Worm (Caenorhabditis elegans) whole organism, L1 larva: ENCODE results near the gene bath-45.
A peak's percentile ranks its signal among the peaks of the same experiment; 100 is the strongest.

Source experiments
- C04F5.9 ChIP-seq: sonication (generic microtip); optimal IDR thresholded peaks from 2 replicates; lab custom pipeline; 2016; ENCODE audit warnings: missing genetic modification characterization, missing compliant biosample characterization
- C34B4.2 ChIP-seq: sonication (generic microtip); optimal IDR thresholded peaks from 2 replicates; lab custom pipeline; 2017; ENCODE audit warnings: mild to moderate bottlenecking, missing genetic modification characterization, missing compliant biosample characterization
- F16B12.6 ChIP-seq: fragments of 150-350 bp; optimal IDR thresholded peaks from 2 replicates; lab custom pipeline; 2014; ENCODE audit warnings: missing biosample characterization, missing genetic modification characterization
- Y116A8C.19 ChIP-seq: sonication (generic microtip); optimal IDR thresholded peaks from 2 replicates; lab custom pipeline; 2016; ENCODE audit warnings: missing compliant biosample characterization, missing genetic modification characterization, borderline replicate concordance
- alr-1 ChIP-seq: fragments of 200-800 bp; sonication (Bioruptor generic); optimal IDR thresholded peaks from 2 replicates; lab custom pipeline; 2018; ENCODE audit warnings: borderline replicate concordance, mild to moderate bottlenecking, missing genetic modification characterization, missing compliant biosample characterization
- blmp-1 ChIP-seq: fragments of 150-350 bp; optimal IDR thresholded peaks from 2 replicates; lab custom pipeline; 2014; ENCODE audit warnings: missing biosample characterization, missing genetic modification characterization
- ceh-63 ChIP-seq: fragments of 200-800 bp; sonication (Bioruptor generic); optimal IDR thresholded peaks from 2 replicates; lab custom pipeline; 2018; ENCODE audit warnings: mild to moderate bottlenecking, missing genetic modification characterization, missing compliant biosample characterization
- ceh-82 ChIP-seq, 3 experiments: fragments of 150-350 bp in 1 of 3; sonication (generic microtip) in 2 of 3; optimal IDR thresholded peaks; 2 replicates each; lab custom pipeline; 2014 to 2017; ENCODE audit warnings: missing biosample characterization in 3 of 3, missing genetic modification characterization in 3 of 3
- ceh-88 ChIP-seq: fragments of 200-800 bp; sonication (Bioruptor generic); IDR thresholded peaks from 2 replicates; pipeline ENCODE4 v1.3.6; 2022; ENCODE audit warnings: missing genetic modification characterization, missing compliant biosample characterization
- dpl-1 ChIP-seq, 3 experiments: fragments of 150-350 bp in 2 of 3; sonication (generic microtip) in 1 of 3; optimal IDR thresholded peaks; 2 replicates each; lab custom pipeline; 2014 to 2017; ENCODE audit warnings: missing biosample characterization in 3 of 3, missing genetic modification characterization in 3 of 3, missing genetic modification reagents in 3 of 3
- efl-3 ChIP-seq: fragments of 200-800 bp; sonication (Bioruptor generic); optimal IDR thresholded peaks from 2 replicates; lab custom pipeline; 2018; ENCODE audit warnings: mild to moderate bottlenecking, missing genetic modification characterization, missing compliant biosample characterization
- egl-27 ChIP-seq, 2 experiments: fragments of 150-350 bp in 1 of 2; sonication (generic microtip); optimal IDR thresholded peaks; 3 replicates each; lab custom pipeline; 2017 to 2018; ENCODE audit warnings: missing biosample characterization in 2 of 2, missing genetic modification characterization in 2 of 2, missing genetic modification reagents in 2 of 2
- ets-5 ChIP-seq: fragments of 200-800 bp; sonication (Bioruptor generic); IDR thresholded peaks from 2 replicates; pipeline ENCODE4 v1.3.6; 2022; ENCODE audit warnings: missing genetic modification characterization, missing compliant biosample characterization
- fkh-10 ChIP-seq: sonication (generic microtip); optimal IDR thresholded peaks from 2 replicates; lab custom pipeline; 2017; ENCODE audit warnings: missing biosample characterization, missing genetic modification reagents, missing genetic modification characterization
- grh-1 ChIP-seq: fragments of 200-800 bp; sonication (Bioruptor generic); IDR thresholded peaks from 2 replicates; pipeline ENCODE4 v1.3.6; 2022; ENCODE audit warnings: missing genetic modification reagents, missing genetic modification characterization, missing compliant biosample characterization
- hlh-17 ChIP-seq: fragments of 200-800 bp; sonication (Bioruptor generic); optimal IDR thresholded peaks from 2 replicates; lab custom pipeline; 2018; ENCODE audit warnings: missing genetic modification characterization, mild to moderate bottlenecking, missing compliant biosample characterization, moderate library complexity, borderline replicate concordance
- hpl-2 ChIP-seq: fragments of 150-350 bp; optimal IDR thresholded peaks from 2 replicates; lab custom pipeline; 2014; ENCODE audit warnings: missing biosample characterization, missing genetic modification reagents, missing genetic modification characterization
- irx-1 ChIP-seq: sonication (generic microtip); optimal IDR thresholded peaks from 2 replicates; lab custom pipeline; 2016; ENCODE audit warnings: missing genetic modification characterization, missing compliant biosample characterization
- lin-13 ChIP-seq: fragments of 150-350 bp; optimal IDR thresholded peaks from 2 replicates; lab custom pipeline; 2014; ENCODE audit warnings: missing biosample characterization, missing genetic modification reagents, missing genetic modification characterization
- lin-14 ChIP-seq: fragments of 200-800 bp; sonication (Bioruptor generic); optimal IDR thresholded peaks from 2 replicates; lab custom pipeline; 2018; ENCODE audit warnings: mild to moderate bottlenecking, missing genetic modification characterization, moderate library complexity, missing compliant biosample characterization
- lin-15B ChIP-seq: fragments of 150-350 bp; sonication (generic microtip); optimal IDR thresholded peaks from 3 replicates; lab custom pipeline; 2014; ENCODE audit warnings: missing biosample characterization, missing genetic modification characterization
- lin-35 ChIP-seq, 2 experiments: fragments of 150-350 bp; optimal IDR thresholded peaks; 2 replicates each; lab custom pipeline; 2014; ENCODE audit warnings: missing biosample characterization in 2 of 2, missing genetic modification characterization in 2 of 2, missing genetic modification reagents in 2 of 2
- lir-3 ChIP-seq: sonication (generic microtip); optimal IDR thresholded peaks from 2 replicates; lab custom pipeline; 2016; ENCODE audit warnings: mild to moderate bottlenecking, missing genetic modification characterization, moderate library complexity, missing compliant biosample characterization; ENCODE audit not compliant: poor library complexity
- lsy-2 ChIP-seq, 2 experiments: fragments of 150-350 bp; optimal IDR thresholded peaks; 2 replicates each; lab custom pipeline; 2014; ENCODE audit warnings: missing biosample characterization in 2 of 2, missing genetic modification characterization in 2 of 2
- mab-9 ChIP-seq: fragments of 200-800 bp; sonication (Bioruptor generic); IDR thresholded peaks from 2 replicates; pipeline ENCODE4 v1.3.6; 2022; ENCODE audit warnings: missing genetic modification reagents, missing genetic modification characterization, missing compliant biosample characterization
- mdl-1 ChIP-seq, 2 experiments: fragments of 150-350 bp; optimal IDR thresholded peaks; 2 replicates each; lab custom pipeline; 2014 to 2017; ENCODE audit warnings: missing biosample characterization in 2 of 2, missing genetic modification characterization in 2 of 2, inconsistent platforms in 1 of 2
- mef-2 ChIP-seq: fragments of 150-350 bp; optimal IDR thresholded peaks from 2 replicates; lab custom pipeline; 2014; ENCODE audit warnings: missing biosample characterization, missing genetic modification characterization
- mep-1 ChIP-seq: fragments of 150-350 bp; optimal IDR thresholded peaks from 2 replicates; lab custom pipeline; 2014; ENCODE audit warnings: missing biosample characterization, missing genetic modification characterization
- nhr-19 ChIP-seq: fragments of 200-800 bp; sonication (Bioruptor generic); conservative IDR thresholded peaks from 2 replicates; pipeline ENCODE4 v1.3.6; 2022; ENCODE audit warnings: missing genetic modification characterization, missing compliant biosample characterization
- nhr-237 ChIP-seq: fragments of 150-350 bp; optimal IDR thresholded peaks from 2 replicates; lab custom pipeline; 2014; ENCODE audit warnings: missing biosample characterization, missing genetic modification characterization
- nhr-28 ChIP-seq: fragments of 150-350 bp; optimal IDR thresholded peaks from 2 replicates; lab custom pipeline; 2014; ENCODE audit warnings: missing biosample characterization, missing genetic modification characterization
- nhr-76 ChIP-seq: sonication (generic microtip); optimal IDR thresholded peaks from 2 replicates; lab custom pipeline; 2017; ENCODE audit warnings: missing biosample characterization, missing genetic modification characterization
- nhr-84 ChIP-seq: sonication (generic microtip); optimal IDR thresholded peaks from 2 replicates; lab custom pipeline; 2017; ENCODE audit warnings: missing biosample characterization, missing genetic modification characterization
- nhr-85 ChIP-seq: sonication (generic microtip); peaks from one replicate; lab custom pipeline; 2016; ENCODE audit warnings: missing genetic modification characterization, inconsistent platforms, missing compliant biosample characterization
- pax-3 ChIP-seq: fragments of 200-800 bp; sonication (Bioruptor generic); optimal IDR thresholded peaks from 2 replicates; lab custom pipeline; 2018; ENCODE audit warnings: mild to moderate bottlenecking, missing genetic modification characterization, moderate library complexity, missing compliant biosample characterization
- skn-1 ChIP-seq: fragments of 150-350 bp; optimal IDR thresholded peaks from 2 replicates; lab custom pipeline; 2014; ENCODE audit warnings: missing biosample characterization, missing genetic modification characterization
- snpc-4 ChIP-seq: fragments of 150-350 bp; optimal IDR thresholded peaks from 2 replicates; lab custom pipeline; 2014; ENCODE audit warnings: missing biosample characterization, missing genetic modification characterization
- sox-4 ChIP-seq: sonication (generic microtip); optimal IDR thresholded peaks from 2 replicates; lab custom pipeline; 2016; ENCODE audit warnings: missing genetic modification characterization, missing compliant biosample characterization
- sup-37 ChIP-seq: fragments of 200-800 bp; sonication (Bioruptor generic); optimal IDR thresholded peaks from 2 replicates; lab custom pipeline; 2018; ENCODE audit warnings: mild to moderate bottlenecking, missing genetic modification characterization, missing compliant biosample characterization
- tbx-2 ChIP-seq: sonication (generic microtip); optimal IDR thresholded peaks from 2 replicates; lab custom pipeline; 2016; ENCODE audit warnings: missing genetic modification characterization, missing compliant biosample characterization
- unc-130 ChIP-seq: fragments of 150-350 bp; optimal IDR thresholded peaks from 2 replicates; lab custom pipeline; 2017; ENCODE audit warnings: missing biosample characterization, missing genetic modification characterization, inconsistent platforms
- unc-30 ChIP-seq: sonication (generic microtip); optimal IDR thresholded peaks from 2 replicates; lab custom pipeline; 2017; ENCODE audit warnings: missing biosample characterization, missing genetic modification characterization
- unc-62 ChIP-seq: fragments of 150-350 bp; optimal IDR thresholded peaks from 2 replicates; lab custom pipeline; 2014; ENCODE audit warnings: missing biosample characterization, missing genetic modification reagents, missing genetic modification characterization
- unc-86 ChIP-seq: sonication (generic microtip); optimal IDR thresholded peaks from 2 replicates; lab custom pipeline; 2016; ENCODE audit warnings: missing genetic modification characterization, missing compliant biosample characterization
- unc-98 ChIP-seq: fragments of 200-800 bp; sonication (Bioruptor generic); IDR thresholded peaks from 2 replicates; pipeline ENCODE4 v1.3.6; 2022; ENCODE audit warnings: missing genetic modification characterization, missing compliant biosample characterization
- xbp-1 ChIP-seq: sonication (generic microtip); optimal IDR thresholded peaks from 2 replicates; lab custom pipeline; 2016; ENCODE audit warnings: missing genetic modification characterization, missing compliant biosample characterization
- zip-4 ChIP-seq: fragments of 200-800 bp; sonication (Bioruptor generic); optimal IDR thresholded peaks from 2 replicates; lab custom pipeline; 2018; ENCODE audit warnings: mild to moderate bottlenecking, missing genetic modification characterization, moderate library complexity, missing compliant biosample characterization
- ztf-11 ChIP-seq, 2 experiments: sonication (generic microtip); optimal IDR thresholded peaks; 2 replicates each; lab custom pipeline; 2016 to 2017; ENCODE audit warnings: missing genetic modification characterization in 2 of 2, missing biosample characterization in 1 of 2, missing compliant biosample characterization in 1 of 2

Gene bath-45

DNA sequence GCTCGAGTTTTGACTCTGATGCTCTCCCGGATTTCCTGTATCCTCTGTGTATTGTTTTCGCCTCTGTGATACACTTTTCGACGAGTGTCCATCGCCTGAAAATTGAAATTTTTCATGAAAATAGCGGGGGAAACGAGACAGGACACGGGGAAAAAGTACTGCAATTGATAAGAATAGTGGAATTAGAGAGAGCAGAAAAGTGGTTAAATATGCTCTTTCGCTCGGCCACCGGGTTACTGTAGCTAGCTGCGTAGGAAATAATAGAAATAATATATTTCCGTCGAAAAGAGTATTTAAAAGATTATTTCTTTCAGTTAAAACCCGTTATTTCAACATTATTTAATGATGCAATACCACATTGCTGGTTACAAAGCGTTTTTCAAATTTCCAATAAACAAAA is 6.1 kb upstream of the bath-45 start, which contains the start of gene rict-1:
TSS of gene rict-1 (minus strand) at position 101 of the 400 bp plus-strand sequence.
- no peak for TF ChIP-seq ets-5 (GFP tag; lab: Robert Waterston, UW)
- no peak for TF ChIP-seq mdl-1 (tag; optimal IDR thresholded peaks at IDR 0.05; lab: Kevin White, UChicago)
- TF ChIP-seq unc-98 (GFP tag; lab: Robert Waterston, UW): no peak
- TF ChIP-seq zip-4: no peak
- TF ChIP-seq unc-130: no peak
- no peak for TF ChIP-seq lsy-2 (tag; optimal IDR thresholded peaks at IDR 0.05; lab: Kevin White, UChicago)
- no peak for TF ChIP-seq egl-27 (tag; optimal IDR thresholded peaks at IDR 0.05; lab: Kevin White, UChicago)
- no peak for TF ChIP-seq hpl-2 (GFP tag; lab: Kevin White, UChicago)
- no peak for TF ChIP-seq nhr-85 (tag; lab: Kevin White, UChicago)
- TF ChIP-seq ceh-82 (tag; optimal IDR thresholded peaks at IDR 0.05; lab: Kevin White, UChicago): no peak
- TF ChIP-seq C04F5.9 (tag; lab: Kevin White, UChicago): no peak
- TF ChIP-seq mef-2 (tag; lab: Kevin White, UChicago): no peak
- TF ChIP-seq blmp-1 (tag; lab: Kevin White, UChicago): no peak
- TF ChIP-seq lir-3 (tag; lab: Kevin White, UChicago): no peak
- no peak for TF ChIP-seq Y116A8C.19 (tag; lab: Kevin White, UChicago)
- no peak for TF ChIP-seq fkh-10
- TF ChIP-seq nhr-237: no peak
- no peak for TF ChIP-seq ceh-88 (GFP tag; lab: Robert Waterston, UW)
- no peak for TF ChIP-seq skn-1 (tag; lab: Kevin White, UChicago)
- no peak for TF ChIP-seq snpc-4 (tag; lab: Kevin White, UChicago)

DNA sequence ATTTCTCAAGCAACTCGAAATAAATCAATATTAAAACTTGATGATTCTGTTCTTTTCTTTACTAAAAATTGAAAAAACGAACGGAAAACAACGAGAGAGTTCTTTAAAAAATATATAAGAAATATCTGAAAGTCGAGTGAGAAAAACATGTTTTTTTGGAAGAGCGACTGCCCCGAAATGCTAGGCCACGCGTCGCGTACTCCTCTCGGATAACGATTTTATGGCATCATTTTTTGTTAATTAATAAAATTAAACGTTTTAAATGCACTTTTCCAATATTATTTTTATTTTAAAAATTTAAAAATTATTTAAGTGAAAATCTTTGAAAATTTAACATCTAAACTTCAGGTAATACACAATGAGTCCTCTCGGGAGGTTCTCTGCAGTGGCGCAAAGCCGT is 5.7 kb upstream of the bath-45 start, which contains the start of gene gfm-1:
TSS of gene gfm-1 (plus strand) at position 349 of the 400 bp plus-strand sequence.
- TF ChIP-seq C34B4.2 (tag; lab: Kevin White, UChicago) (no peak), nhr-85 (tag; lab: Kevin White, UChicago) (peak; percentile 92), F16B12.6 (tag; lab: Kevin White, UChicago) (peak; percentile 54), lin-15B (tag; lab: Kevin White, UChicago) (peak; percentile 72), lsy-2 (tag; optimal IDR thresholded peaks at IDR 0.05; lab: Kevin White, UChicago) (peak; percentile 62 to 83), lin-14 (GFP tag; lab: Kevin White, UChicago) (no peak), efl-3 (GFP tag; lab: Kevin White, UChicago) (peak; percentile 69), nhr-84 (tag; lab: Kevin White, UChicago) (no peak), nhr-76 (tag; lab: Kevin White, UChicago) (no peak), lir-3 (tag; lab: Kevin White, UChicago) (peak; percentile 94), ztf-11 (tag; optimal IDR thresholded peaks at IDR 0.05; lab: Kevin White, UChicago) (peak in 1 of 2 experiments; percentile 91), pax-3 (tag; lab: Kevin White, UChicago) (peak; percentile 84), grh-1 (GFP tag; lab: Robert Waterston, UW) (peak; percentile 72), irx-1 (tag; lab: Kevin White, UChicago) (peak; percentile 94), ceh-82 (tag; optimal IDR thresholded peaks at IDR 0.05; lab: Kevin White, UChicago) (peak; percentile 42 to 62 (median 43)), mdl-1 (tag; optimal IDR thresholded peaks at IDR 0.05; lab: Kevin White, UChicago) (no peak), egl-27 (tag; optimal IDR thresholded peaks at IDR 0.05; lab: Kevin White, UChicago) (no peak), skn-1 (tag; lab: Kevin White, UChicago) (peak; percentile 55), zip-4 (no peak), unc-130 (peak; percentile 32), dpl-1 (GFP tag; optimal IDR thresholded peaks at IDR 0.05; lab: Kevin White, UChicago) (peak; percentile 53 to 72 (median 67)), nhr-237 (no peak), nhr-19 (GFP tag; lab: Robert Waterston, UW) (peak; percentile 77), alr-1 (no peak), hlh-17 (no peak), mep-1 (tag; lab: Kevin White, UChicago) (peak; percentile 67), mab-9 (GFP tag; lab: Robert Waterston, UW) (peak; percentile 81), unc-86 (tag; lab: Kevin White, UChicago) (peak; percentile 52), ceh-63 (GFP tag; lab: Kevin White, UChicago) (no peak), nhr-28 (tag; lab: Kevin White, UChicago) (no peak), sox-4 (peak; percentile 91), blmp-1 (tag; lab: Kevin White, UChicago) (no peak), lin-35 (GFP tag; optimal IDR thresholded peaks at IDR 0.05; lab: Kevin White, UChicago) (peak; percentile 43 to 62), unc-62 (GFP tag; lab: Kevin White, UChicago) (no peak), xbp-1 (tag; lab: Kevin White, UChicago) (peak; percentile 82), lin-13 (GFP tag; lab: Kevin White, UChicago) (no peak), unc-30 (tag; lab: Kevin White, UChicago) (no peak), sup-37 (GFP tag; lab: Kevin White, UChicago) (no peak), Y116A8C.19 (tag; lab: Kevin White, UChicago) (peak; percentile 84), hpl-2 (GFP tag; lab: Kevin White, UChicago) (no peak), tbx-2 (tag; lab: Kevin White, UChicago) (peak; percentile 87)
